Worm (Caenorhabditis elegans): Measurements from ENCODE around the gene clc-29.

Gene clc-29

DNA sequence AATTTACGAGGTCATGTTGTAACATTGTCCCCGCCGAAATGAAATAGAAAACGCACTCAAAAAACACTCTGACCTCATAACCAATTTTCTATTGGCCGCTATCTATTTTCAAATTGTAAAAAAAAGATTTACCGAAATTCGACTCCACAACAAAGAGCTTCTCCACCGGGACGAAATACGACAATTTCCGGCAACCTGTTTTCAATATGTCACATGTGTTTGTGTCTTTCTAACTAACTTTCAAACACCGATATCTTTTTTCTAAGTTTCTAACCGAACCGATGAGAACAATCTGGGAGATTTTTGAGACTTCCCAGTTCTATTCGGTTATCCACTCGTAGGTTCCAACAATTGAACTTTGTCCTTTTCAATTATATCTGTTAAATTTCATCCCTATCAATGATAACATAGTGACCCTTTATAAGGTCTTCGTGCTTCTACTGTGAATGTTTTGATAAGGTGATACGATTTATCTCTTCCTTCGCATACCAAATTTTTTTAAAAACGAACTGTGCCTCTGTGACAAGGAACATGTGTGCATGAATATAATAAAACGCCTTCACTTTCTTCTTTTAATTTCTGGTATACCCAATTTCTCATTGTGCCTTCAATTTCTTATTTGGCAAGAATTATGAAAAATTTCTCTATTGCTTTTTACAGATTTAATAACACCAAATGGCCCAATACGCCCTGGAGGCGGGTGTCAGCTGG lies 24.0 kb upstream of the clc-29 start, which contains the start of gene lmbr-1:
TSS of gene lmbr-1 (plus strand) at position 661 of the 711 bp plus-strand sequence.
- TF ChIP-seq tbx-11 (GFP tag; IDR thresholded peaks at IDR 0.05) (no peak), ama-1 (optimal IDR thresholded peaks at IDR 0.05) (no peak), aly-1 (tag; optimal IDR thresholded peaks at IDR 0.05) (no peak), hmg-4 (GFP tag; optimal IDR thresholded peaks at IDR 0.05) (no peak)

DNA sequence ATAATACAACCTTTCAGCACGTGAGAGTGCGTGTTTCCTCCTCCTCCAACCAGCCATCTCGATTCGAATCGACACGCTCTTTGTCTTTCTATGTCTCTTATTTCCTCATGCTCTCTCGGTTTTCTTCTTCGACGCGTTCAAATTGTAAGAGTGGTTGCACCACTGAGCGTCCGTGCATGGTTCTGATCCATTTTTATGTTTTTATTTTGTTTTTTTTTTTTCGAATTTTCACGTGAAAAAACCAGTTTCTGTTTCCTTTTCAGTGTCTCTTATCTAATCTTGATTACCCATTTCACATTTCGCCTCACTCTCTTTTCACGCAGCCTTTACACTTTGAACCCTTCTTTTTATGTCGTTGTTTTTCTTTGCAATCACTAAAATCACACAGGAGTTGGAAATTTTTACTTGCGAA lies 23.1 kb upstream of the clc-29 start:
- TF ChIP-seq tbx-37 (GFP tag; conservative IDR thresholded peaks at IDR 0.05) (no peak), hnd-1 (tag; optimal IDR thresholded peaks at IDR 0.05) (no peak), ceh-13 (GFP tag; optimal IDR thresholded peaks at IDR 0.05) (no peak), hmg-4 (GFP tag; optimal IDR thresholded peaks at IDR 0.05) (no peak), pes-1 (GFP tag; IDR thresholded peaks at IDR 0.05) (no peak), hmbx-1 (tag; optimal IDR thresholded peaks at IDR 0.05) (no peak), B0310.2 (tag; optimal IDR thresholded peaks at IDR 0.05) (no peak), sea-1 (GFP tag; conservative IDR thresholded peaks at IDR 0.05) (no peak), ets-7 (tag; optimal IDR thresholded peaks at IDR 0.05) (no peak), tra-4 (tag; optimal IDR thresholded peaks at IDR 0.05) (no peak)

DNA sequence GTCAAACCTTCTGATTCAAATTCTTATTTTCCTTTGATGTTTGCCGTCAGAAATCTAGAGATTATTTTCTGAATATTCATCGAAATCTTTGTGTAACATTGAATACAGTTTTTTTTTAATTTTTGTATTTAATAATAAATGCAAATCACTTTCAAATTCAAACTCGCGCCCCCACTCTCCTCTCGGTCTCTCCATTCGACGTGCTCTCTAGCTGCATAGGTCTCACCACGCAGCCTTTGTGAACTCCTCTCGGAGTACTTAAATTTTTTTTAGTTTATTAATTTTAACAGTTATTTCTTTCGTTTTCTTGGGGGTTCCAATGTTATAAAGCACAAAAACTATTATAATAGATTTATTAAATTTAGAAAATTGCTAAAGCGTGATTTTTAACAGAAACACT lies 22.5 kb upstream of the clc-29 start:
- no peak for TF ChIP-seq B0310.2 (tag; optimal IDR thresholded peaks at IDR 0.05)
- no peak for TF ChIP-seq aly-1 (tag; optimal IDR thresholded peaks at IDR 0.05)
- TF ChIP-seq hnd-1 (tag; optimal IDR thresholded peaks at IDR 0.05): no peak
- no peak for TF ChIP-seq flt-1 (GFP tag; IDR thresholded peaks at IDR 0.05)
- TF ChIP-seq ama-1 (optimal IDR thresholded peaks at IDR 0.05): no peak
- TF ChIP-seq F13C5.2 (tag; optimal IDR thresholded peaks at IDR 0.05): no peak
- no peak for TF ChIP-seq tbx-37 (GFP tag; conservative IDR thresholded peaks at IDR 0.05)
- no peak for TF ChIP-seq tra-4 (tag; optimal IDR thresholded peaks at IDR 0.05)
- no peak for TF ChIP-seq tbx-11 (GFP tag; IDR thresholded peaks at IDR 0.05)
- no peak for TF ChIP-seq ceh-13 (GFP tag; optimal IDR thresholded peaks at IDR 0.05)
- no peak for TF ChIP-seq sea-1 (GFP tag; conservative IDR thresholded peaks at IDR 0.05)
- no peak for TF ChIP-seq scrt-1 (GFP tag; IDR thresholded peaks at IDR 0.05)
- no peak for TF ChIP-seq hmbx-1 (tag; optimal IDR thresholded peaks at IDR 0.05)

ce11 chrIII:8369172-8369571 lies 21.4 kb upstream of the clc-29 start:
- TF ChIP-seq hnd-1 (tag; optimal IDR thresholded peaks at IDR 0.05) (no peak), ceh-13 (GFP tag; optimal IDR thresholded peaks at IDR 0.05) (no peak), ets-7 (tag; optimal IDR thresholded peaks at IDR 0.05) (no peak), scrt-1 (GFP tag; IDR thresholded peaks at IDR 0.05) (no peak), flt-1 (GFP tag; IDR thresholded peaks at IDR 0.05) (no peak), tbx-11 (GFP tag; IDR thresholded peaks at IDR 0.05) (no peak), B0310.2 (tag; optimal IDR thresholded peaks at IDR 0.05) (no peak)

- TF ChIP-seq tbx-37 (GFP tag; conservative IDR thresholded peaks at IDR 0.05): no peak
- no peak for TF ChIP-seq F13C5.2 (tag; optimal IDR thresholded peaks at IDR 0.05)
- no peak for TF ChIP-seq pes-1 (GFP tag; IDR thresholded peaks at IDR 0.05)
- no peak for TF ChIP-seq sea-1 (GFP tag; conservative IDR thresholded peaks at IDR 0.05)
- no peak for TF ChIP-seq hnd-1 (tag; optimal IDR thresholded peaks at IDR 0.05)
- no peak for TF ChIP-seq hmg-4 (GFP tag; optimal IDR thresholded peaks at IDR 0.05)
- TF ChIP-seq aly-1 (tag; optimal IDR thresholded peaks at IDR 0.05): no peak
- TF ChIP-seq ama-1 (optimal IDR thresholded peaks at IDR 0.05): no peak
- TF ChIP-seq scrt-1 (GFP tag; IDR thresholded peaks at IDR 0.05): no peak
These were observed 20.9 kb upstream of the clc-29 start, which contains the start of gene R05D3.9 for ce11 chrIII:8368619-8369018. TSS of gene R05D3.9 (minus strand) at chrIII:8368719.

ce11 chrIII:8363253-8364061 lies 15.7 kb upstream of the clc-29 start, which contains the start of gene R05D3.3:
TSS of gene R05D3.3 (plus strand) at chrIII:8364011.
- no peak for TF ChIP-seq pes-1 (GFP tag; IDR thresholded peaks at IDR 0.05)
- TF ChIP-seq scrt-1 (GFP tag; IDR thresholded peaks at IDR 0.05): no peak
- no peak for TF ChIP-seq hnd-1 (tag; optimal IDR thresholded peaks at IDR 0.05)
- TF ChIP-seq ama-1 (optimal IDR thresholded peaks at IDR 0.05): no peak
- no peak for TF ChIP-seq hmg-4 (GFP tag; optimal IDR thresholded peaks at IDR 0.05)
- no peak for TF ChIP-seq sea-1 (GFP tag; conservative IDR thresholded peaks at IDR 0.05)
- no peak for TF ChIP-seq tbx-37 (GFP tag; conservative IDR thresholded peaks at IDR 0.05)
- no peak for TF ChIP-seq ceh-13 (GFP tag; optimal IDR thresholded peaks at IDR 0.05)
- no peak for TF ChIP-seq hmbx-1 (tag; optimal IDR thresholded peaks at IDR 0.05)

DNA sequence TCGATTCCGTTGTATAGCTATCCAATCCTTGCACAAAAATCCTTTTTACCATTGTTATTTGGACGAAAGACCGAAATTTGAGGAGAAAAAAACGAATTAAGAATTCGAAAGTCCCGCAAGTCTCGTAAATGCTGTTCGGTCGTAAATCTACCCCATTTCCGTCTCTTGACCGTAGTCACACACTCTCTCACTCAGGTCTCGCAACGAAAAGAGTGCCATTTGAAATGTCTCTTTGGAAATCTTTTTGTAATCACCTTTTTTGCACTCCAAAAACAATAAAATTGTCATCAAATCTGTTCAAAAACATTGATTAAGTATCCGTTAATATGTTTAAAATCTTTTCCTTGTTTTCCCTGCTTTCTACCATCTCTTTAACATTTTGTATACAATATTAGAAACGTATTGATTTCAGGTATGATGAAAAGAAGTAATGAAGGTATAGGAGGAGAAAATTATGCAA lies 10.5 kb upstream of the clc-29 start, which contains the start of the genes R05D3.8 and rfp-1:
TSS of gene R05D3.8 (minus strand) at position 115 of the 460 bp plus-strand sequence.
TSS of gene rfp-1 (plus strand) at position 410 of the 460 bp plus-strand sequence.
- TF ChIP-seq hmg-4 (GFP tag; optimal IDR thresholded peaks at IDR 0.05) (no peak), hmbx-1 (tag; optimal IDR thresholded peaks at IDR 0.05) (no peak), ama-1 (optimal IDR thresholded peaks at IDR 0.05) (no peak), F13C5.2 (tag; optimal IDR thresholded peaks at IDR 0.05) (no peak), tbx-37 (GFP tag; conservative IDR thresholded peaks at IDR 0.05) (no peak), hnd-1 (tag; optimal IDR thresholded peaks at IDR 0.05) (no peak), B0310.2 (tag; optimal IDR thresholded peaks at IDR 0.05) (no peak), tbx-11 (GFP tag; IDR thresholded peaks at IDR 0.05) (no peak), pes-1 (GFP tag; IDR thresholded peaks at IDR 0.05) (no peak), sea-1 (GFP tag; conservative IDR thresholded peaks at IDR 0.05) (no peak), tra-4 (tag; optimal IDR thresholded peaks at IDR 0.05) (no peak), aly-1 (tag; optimal IDR thresholded peaks at IDR 0.05) (no peak), ceh-36 (tag; optimal IDR thresholded peaks at IDR 0.05) (no peak), ceh-13 (GFP tag; optimal IDR thresholded peaks at IDR 0.05) (no peak), ets-7 (tag; optimal IDR thresholded peaks at IDR 0.05) (no peak), scrt-1 (GFP tag; IDR thresholded peaks at IDR 0.05) (no peak), flt-1 (GFP tag; IDR thresholded peaks at IDR 0.05) (no peak)

Measured in whole organism, early embryonic.